Fruit fly (Drosophila melanogaster): ENCODE measurements around the gene Cyp6d5.

Cyp6d5 gene

dm6 chr3R:14001208-14001916 lies 27.7 kb upstream of the Cyp6d5 start (continued):
- no peak for TF ChIP-seq CG4854 (GFP tag; optimal IDR thresholded peaks at IDR 0.05)
- TF ChIP-seq CG15269 (tag; optimal IDR thresholded peaks at IDR 0.05): peak; percentile 20
- TF ChIP-seq chn (GFP tag; optimal IDR thresholded peaks at IDR 0.05): no peak
- no peak for TF ChIP-seq CG16815 (GFP tag; optimal IDR thresholded peaks at IDR 0.05)
- peak; percentile 28 for TF ChIP-seq Med (GFP tag)
- TF ChIP-seq CG3995 (GFP tag; optimal IDR thresholded peaks at IDR 0.05): no peak
- TF ChIP-seq CG9932 (GFP tag; IDR thresholded peaks at IDR 0.05): no peak
- no peak for TF ChIP-seq croc (GFP tag; conservative IDR thresholded peaks at IDR 0.05)
- no peak for TF ChIP-seq vnd (GFP tag; IDR thresholded peaks at IDR 0.05; ENCODE audit: partially characterized antibody)
- TF ChIP-seq sr (GFP tag; IDR thresholded peaks at IDR 0.05): peak; percentile 56; the same call in 2 of the 3 replicates
- no peak for TF ChIP-seq Chrac-16 (GFP tag; optimal IDR thresholded peaks at IDR 0.05)
- TF ChIP-seq ab (GFP tag; optimal IDR thresholded peaks at IDR 0.05): no peak
- no peak for TF ChIP-seq pan (optimal IDR thresholded peaks at IDR 0.05)
- TF ChIP-seq pan (GFP tag; optimal IDR thresholded peaks at IDR 0.05 in 1 of 2, IDR thresholded peaks at IDR 0.05 in 1 of 2): no peak
- TF ChIP-seq HmgZ (tag; optimal IDR thresholded peaks at IDR 0.05): no peak
- no peak for TF ChIP-seq ken (GFP tag; IDR thresholded peaks at IDR 0.05)
- TF ChIP-seq E2f1 (GFP tag; IDR thresholded peaks at IDR 0.05): no peak
- peak in 1 of 2 experiments; percentile 60 for TF ChIP-seq eve (GFP tag; optimal IDR thresholded peaks at IDR 0.05)
- TF ChIP-seq CG10462 (GFP tag; optimal IDR thresholded peaks at IDR 0.05): no peak
- TF ChIP-seq Nf-YC (tag; optimal IDR thresholded peaks at IDR 0.05): peak; percentile 17
- TF ChIP-seq Oaz (GFP tag; IDR thresholded peaks at IDR 0.05): no peak
- TF ChIP-seq CG11093 (GFP tag; IDR thresholded peaks at IDR 0.05): no peak
- TF ChIP-seq BEAF-32 (GFP tag; optimal IDR thresholded peaks at IDR 0.05): no peak
- no peak for TF ChIP-seq Atf-2 (GFP tag; optimal IDR thresholded peaks at IDR 0.05)
- no peak for TF ChIP-seq Awh (GFP tag; IDR thresholded peaks at IDR 0.05)
- TF ChIP-seq PHDP (tag; optimal IDR thresholded peaks at IDR 0.05): no peak
- no peak for TF ChIP-seq D (optimal IDR thresholded peaks at IDR 0.05)
- TF ChIP-seq D (GFP tag; optimal IDR thresholded peaks at IDR 0.05): no peak
- no peak for TF ChIP-seq Lim3 (GFP tag; IDR thresholded peaks at IDR 0.05)
- no peak for TF ChIP-seq CG17612 (GFP tag; IDR thresholded peaks at IDR 0.05)
- TF ChIP-seq CG6175 (GFP tag; IDR thresholded peaks at IDR 0.05): no peak
- no peak for TF ChIP-seq CG10654 (GFP tag; optimal IDR thresholded peaks at IDR 0.05)
- TF ChIP-seq z (GFP tag; IDR thresholded peaks at IDR 0.05): no peak
- TF ChIP-seq CG33557 (GFP tag; optimal IDR thresholded peaks at IDR 0.05): no peak
- TF ChIP-seq CG31365 (tag; optimal IDR thresholded peaks at IDR 0.05): no peak
- no peak for TF ChIP-seq disco-r (GFP tag; optimal IDR thresholded peaks at IDR 0.05)
- TF ChIP-seq CG8290 (GFP tag; optimal IDR thresholded peaks at IDR 0.05): no peak
- no peak for TF ChIP-seq CG8290 (tag; optimal IDR thresholded peaks at IDR 0.05)
- TF ChIP-seq gce (GFP tag; IDR thresholded peaks at IDR 0.05): no peak
- TF ChIP-seq unc-4 (GFP tag; IDR thresholded peaks at IDR 0.05; ENCODE audit: partially characterized antibody): no peak
- no peak for TF ChIP-seq CG32767 (GFP tag; IDR thresholded peaks at IDR 0.05)
- no peak for TF ChIP-seq Deaf1 (tag; optimal IDR thresholded peaks at IDR 0.05)
- TF ChIP-seq CG10147 (GFP tag; optimal IDR thresholded peaks at IDR 0.05): no peak
- no peak for TF ChIP-seq CG31441 (GFP tag; IDR thresholded peaks at IDR 0.05)
- no peak for TF ChIP-seq Pdp1 (GFP tag; optimal IDR thresholded peaks at IDR 0.05)
- TF ChIP-seq org-1 (GFP tag; optimal IDR thresholded peaks at IDR 0.05): no peak
- TF ChIP-seq CG8944 (GFP tag; optimal IDR thresholded peaks at IDR 0.05): no peak
- TF ChIP-seq TFAM (GFP tag; optimal IDR thresholded peaks at IDR 0.05): no peak
- peak; percentile 73 for TF ChIP-seq oc (tag; optimal IDR thresholded peaks at IDR 0.05)
- peak; percentile 90 for TF ChIP-seq D19A (tag; optimal IDR thresholded peaks at IDR 0.05)
- TF ChIP-seq CG9817 (tag; optimal IDR thresholded peaks at IDR 0.05): no peak
- TF ChIP-seq CG5953 (GFP tag; IDR thresholded peaks at IDR 0.05): 0 out of 2 replicates have a peak, but pooled peaks have one; percentile 41

All from whole organism, embryonic.